Fruit fly (Drosophila melanogaster): Measurements from ENCODE around the gene CG9967.

The CG9967 gene

dm6 chr2L:2382971-2383370 is 25.8 kb upstream of the CG9967 start, which contains the start of gene PIG-Wa (continued):
- no peak for TF ChIP-seq pb (GFP tag; optimal IDR thresholded peaks at IDR 0.05)
- TF ChIP-seq CG4854 (GFP tag; optimal IDR thresholded peaks at IDR 0.05): no peak
- no peak for TF ChIP-seq CG10654 (GFP tag; optimal IDR thresholded peaks at IDR 0.05)
- no peak for TF ChIP-seq CG6813 (GFP tag; optimal IDR thresholded peaks at IDR 0.05)
- TF ChIP-seq ash1 (GFP tag; optimal IDR thresholded peaks at IDR 0.05): no peak
- TF ChIP-seq zfh2 (GFP tag; optimal IDR thresholded peaks at IDR 0.05): no peak
- no peak; the same call in 1 of the 2 replicates for TF ChIP-seq sob (GFP tag; IDR thresholded peaks at IDR 0.05)
- no peak for TF ChIP-seq Lpt (GFP tag; optimal IDR thresholded peaks at IDR 0.05)
- TF ChIP-seq CG5245 (GFP tag; optimal IDR thresholded peaks at IDR 0.05): no peak
- no peak for TF ChIP-seq abd-A (tag; optimal IDR thresholded peaks at IDR 0.05)
- TF ChIP-seq Xrp1 (GFP tag; IDR thresholded peaks at IDR 0.05): no peak
- TF ChIP-seq hkb (optimal IDR thresholded peaks at IDR 0.05): no peak
- no peak for TF ChIP-seq hkb (GFP tag; IDR thresholded peaks at IDR 0.05)
- TF ChIP-seq CG17361 (GFP tag; IDR thresholded peaks at IDR 0.05): no peak
- no peak for TF ChIP-seq CG2202 (tag; optimal IDR thresholded peaks at IDR 0.05)
- no peak for TF ChIP-seq Stat92E (GFP tag; optimal IDR thresholded peaks at IDR 0.05)
- no peak for TF ChIP-seq CG12942 (GFP tag; optimal IDR thresholded peaks at IDR 0.05)
- TF ChIP-seq E2f1 (GFP tag; IDR thresholded peaks at IDR 0.05): no peak
- TF ChIP-seq CG17612 (GFP tag; IDR thresholded peaks at IDR 0.05): no peak
- no peak for TF ChIP-seq hth (optimal IDR thresholded peaks at IDR 0.05)
- no peak for TF ChIP-seq wdn (GFP tag; IDR thresholded peaks at IDR 0.05)
- no peak for TF ChIP-seq esg (GFP tag; conservative IDR thresholded peaks at IDR 0.05)
- TF ChIP-seq CG4328 (GFP tag; optimal IDR thresholded peaks at IDR 0.05): no peak
- TF ChIP-seq D19B (GFP tag; optimal IDR thresholded peaks at IDR 0.05): no peak
- no peak for TF ChIP-seq Sry-β (GFP tag; optimal IDR thresholded peaks at IDR 0.05)
- no peak for TF ChIP-seq CG12236 (GFP tag; optimal IDR thresholded peaks at IDR 0.05)
- TF ChIP-seq Mad (GFP tag; optimal IDR thresholded peaks at IDR 0.05): no peak
- peak; percentile 59 for TF ChIP-seq CG33213 (GFP tag; optimal IDR thresholded peaks at IDR 0.05)
- TF ChIP-seq gce (GFP tag; IDR thresholded peaks at IDR 0.05): no peak
- no peak for TF ChIP-seq z (GFP tag; IDR thresholded peaks at IDR 0.05)
- no peak for TF ChIP-seq BtbVII (GFP tag; optimal IDR thresholded peaks at IDR 0.05)
- no peak for TF ChIP-seq unc-4 (GFP tag; IDR thresholded peaks at IDR 0.05; ENCODE audit: partially characterized antibody)
- TF ChIP-seq CG10209 (GFP tag; optimal IDR thresholded peaks at IDR 0.05): no peak
- no peak for TF ChIP-seq tin (GFP tag; optimal IDR thresholded peaks at IDR 0.05)
- no peak for TF ChIP-seq NC2α (GFP tag; optimal IDR thresholded peaks at IDR 0.05)
- TF ChIP-seq Hey (tag; optimal IDR thresholded peaks at IDR 0.05): no peak
- no peak for TF ChIP-seq scrt (GFP tag; optimal IDR thresholded peaks at IDR 0.05)
- no peak for TF ChIP-seq CG12299 (tag; optimal IDR thresholded peaks at IDR 0.05)
- TF ChIP-seq CG7372 (GFP tag; IDR thresholded peaks at IDR 0.05): no peak
- no peak for TF ChIP-seq gt (GFP tag; IDR thresholded peaks at IDR 0.05)
- TF ChIP-seq Lhr (GFP tag; optimal IDR thresholded peaks at IDR 0.05): peak; percentile 32
- TF ChIP-seq tgo (GFP tag; IDR thresholded peaks at IDR 0.05): no peak
- TF ChIP-seq Sin3A (optimal IDR thresholded peaks at IDR 0.05): no peak
- TF ChIP-seq Ada2b (GFP tag; IDR thresholded peaks at IDR 0.05): no peak
- TF ChIP-seq fd3F (GFP tag; optimal IDR thresholded peaks at IDR 0.05): no peak
- TF ChIP-seq bigmax (GFP tag; optimal IDR thresholded peaks at IDR 0.05): no peak
- no peak for TF ChIP-seq CG18476 (GFP tag; optimal IDR thresholded peaks at IDR 0.05)
- TF ChIP-seq al (GFP tag; IDR thresholded peaks at IDR 0.05): no peak
- no peak for TF ChIP-seq TFAM (GFP tag; optimal IDR thresholded peaks at IDR 0.05)
- no peak for TF ChIP-seq CG12155 (GFP tag; optimal IDR thresholded peaks at IDR 0.05)
- no peak for TF ChIP-seq Aef1 (GFP tag; IDR thresholded peaks at IDR 0.05)
- no peak for TF ChIP-seq CG1529 (GFP tag; optimal IDR thresholded peaks at IDR 0.05)
- no peak for TF ChIP-seq hb (GFP tag; IDR thresholded peaks at IDR 0.05; ENCODE audit: partially characterized antibody)
- no peak for TF ChIP-seq cwo (GFP tag; optimal IDR thresholded peaks at IDR 0.05)
